Worm (Caenorhabditis elegans) whole organism, L4/young adult: ENCODE data around the gene ZK856.19.

Experiments
- W03F9.2 ChIP-seq: fragments of 150-350 bp; optimal IDR thresholded peaks from 2 replicates; lab custom pipeline; 2014; ENCODE audit warnings: missing biosample characterization, missing genetic modification characterization
- dao-5 ChIP-seq: sonication (generic microtip); optimal IDR thresholded peaks from 2 replicates; lab custom pipeline; 2016; ENCODE audit warnings: missing genotype, missing genetic modification characterization, moderate library complexity, missing compliant biosample characterization
- him-1 ChIP-seq: sonication (generic microtip); optimal IDR thresholded peaks from 2 replicates; lab custom pipeline; 2016; ENCODE audit warnings: missing genotype, missing genetic modification reagents, missing genetic modification characterization, missing compliant biosample characterization

The ZK856.19 gene

DNA sequence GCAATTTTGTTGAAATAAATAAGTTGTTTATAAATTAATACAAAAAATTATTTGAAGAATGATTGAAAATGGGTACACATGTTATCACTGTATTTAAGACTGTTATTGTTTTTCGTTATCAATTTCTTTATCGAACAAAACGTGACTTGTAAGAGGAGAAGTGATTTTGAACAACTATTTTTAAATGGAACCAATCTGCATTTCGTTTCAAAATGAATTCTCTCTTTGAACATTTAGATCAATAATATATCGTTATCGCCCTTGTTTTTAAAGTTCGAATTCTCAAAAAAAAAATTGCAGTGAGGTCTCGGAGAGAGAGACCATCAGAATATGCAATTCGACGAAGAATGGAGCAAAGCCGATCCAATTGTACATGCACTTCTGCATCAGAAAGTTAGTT, 25.5 kb downstream of the ZK856.19 start, which contains the start of gene cul-5:
Gene cul-5 (plus strand): TSS at position 301 of the 400 bp plus-strand sequence.
- TF ChIP-seq W03F9.2 (tag; lab: Kevin White, UChicago) (no peak), dao-5 (no peak), him-1 (tag; lab: Kevin White, UChicago) (no peak)

DNA sequence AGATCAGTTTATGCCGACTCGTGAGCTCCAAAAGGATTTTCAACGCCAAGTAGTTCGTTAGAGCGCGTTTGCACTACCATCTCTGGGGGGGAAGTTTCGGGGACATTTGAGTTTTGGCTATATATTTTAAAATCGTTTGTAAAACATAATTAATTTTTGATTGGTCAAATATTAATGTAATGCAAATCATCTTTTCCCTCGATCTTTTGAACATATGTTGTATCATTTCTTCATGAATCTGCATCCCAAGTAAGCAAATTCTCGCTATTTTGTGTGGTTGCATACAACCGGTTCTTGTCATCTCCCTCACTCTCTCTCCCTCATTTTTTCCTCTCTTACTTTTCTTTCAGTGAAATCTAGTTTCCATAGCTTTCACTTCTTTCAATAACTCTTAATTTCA, 26.5 kb downstream of the ZK856.19 start:
- no peak for TF ChIP-seq dao-5
- TF ChIP-seq him-1 (tag; lab: Kevin White, UChicago) = peak; percentile 40
- peak; percentile 55 for TF ChIP-seq W03F9.2 (tag; lab: Kevin White, UChicago)

ce11 chrV:10174632-10175075, 30.1 kb downstream of the ZK856.19 start:
- TF ChIP-seq him-1 (tag; lab: Kevin White, UChicago) (peak; percentile 95), W03F9.2 (tag; lab: Kevin White, UChicago) (no peak)

ce11 chrV:10173653-10174052, 31.1 kb downstream of the ZK856.19 start, which contains the start of gene egl-3:
TSS of gene egl-3 (minus strand) at chrV:10173753.
- TF ChIP-seq dao-5 (no peak), him-1 (tag; lab: Kevin White, UChicago) (no peak), W03F9.2 (tag; lab: Kevin White, UChicago) (no peak)

DNA sequence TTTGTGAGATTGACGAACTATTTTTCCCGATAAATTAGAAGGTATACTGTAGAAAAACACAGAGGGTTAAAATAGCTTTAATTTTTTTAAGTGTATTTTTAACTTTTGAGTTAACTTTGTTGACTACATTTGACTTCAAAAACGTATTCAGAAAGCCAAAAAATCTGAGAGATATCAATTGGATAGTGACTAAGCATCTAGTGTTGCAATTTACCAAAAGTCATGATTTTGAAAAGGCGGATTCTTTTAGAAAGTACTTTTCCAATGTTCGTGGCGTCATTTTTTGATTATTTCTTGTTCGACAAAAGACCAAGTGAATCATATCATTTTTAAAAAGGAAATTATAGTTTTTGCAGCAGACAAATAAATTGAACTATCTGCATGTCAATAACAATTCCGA, 35.8 kb downstream of the ZK856.19 start:
- no peak for TF ChIP-seq W03F9.2 (tag; lab: Kevin White, UChicago)
- no peak for TF ChIP-seq dao-5
- TF ChIP-seq him-1 (tag; lab: Kevin White, UChicago) = peak; percentile 93

DNA sequence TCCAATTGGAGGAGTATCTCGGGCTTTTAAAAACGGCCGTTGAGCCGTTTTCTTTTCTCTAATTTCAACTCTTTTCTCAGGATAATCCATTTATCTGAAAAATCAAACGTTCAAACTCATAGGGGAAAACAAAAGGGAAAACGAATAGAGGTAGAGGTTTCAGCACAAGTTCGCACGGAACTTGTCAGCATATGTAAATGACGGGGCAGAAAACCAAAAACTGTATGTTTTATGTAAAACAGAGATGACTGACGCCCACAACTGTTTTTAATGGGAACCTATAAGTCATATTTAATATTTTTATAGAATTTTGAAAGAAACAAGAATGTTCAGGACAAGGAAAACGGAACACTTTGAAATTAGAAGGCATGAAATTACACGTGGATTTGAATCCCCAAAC, 38.3 kb downstream of the ZK856.19 start, which contains the start of gene C51E3.6:
Gene C51E3.6 (minus strand): TSS at position 101 of the 400 bp plus-strand sequence.
- TF ChIP-seq W03F9.2 (tag; lab: Kevin White, UChicago) (no peak), dao-5 (no peak), him-1 (tag; lab: Kevin White, UChicago) (no peak)

ce11 chrV:10160954-10161353, 43.8 kb downstream of the ZK856.19 start, which contains the start of gene C51E3.10:
TSS of gene C51E3.10 (minus strand) at chrV:10161134.
- no peak for TF ChIP-seq W03F9.2 (tag; lab: Kevin White, UChicago)
- TF ChIP-seq dao-5 = no peak
- TF ChIP-seq him-1 (tag; lab: Kevin White, UChicago) = no peak

DNA sequence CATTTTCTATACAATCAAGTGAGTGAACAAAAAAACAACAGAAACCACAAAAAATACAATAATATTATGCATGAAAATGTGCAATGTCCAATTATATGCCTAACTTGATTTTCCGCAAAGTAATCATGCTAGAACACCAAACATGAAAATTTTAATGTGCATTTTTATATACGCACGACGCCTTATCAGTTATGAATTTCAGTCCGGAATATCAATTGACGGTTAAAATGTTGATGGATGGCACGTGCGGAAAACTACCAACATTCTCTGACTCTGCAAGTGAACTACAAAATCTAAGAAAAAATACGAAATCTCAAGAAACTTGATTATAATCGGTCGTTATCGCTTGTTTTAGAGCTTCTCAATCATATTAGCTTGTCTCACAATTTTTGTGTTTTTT, 44.7 kb downstream of the ZK856.19 start:
- TF ChIP-seq dao-5 = no peak
- no peak for TF ChIP-seq him-1 (tag; lab: Kevin White, UChicago)
- no peak for TF ChIP-seq W03F9.2 (tag; lab: Kevin White, UChicago)

DNA sequence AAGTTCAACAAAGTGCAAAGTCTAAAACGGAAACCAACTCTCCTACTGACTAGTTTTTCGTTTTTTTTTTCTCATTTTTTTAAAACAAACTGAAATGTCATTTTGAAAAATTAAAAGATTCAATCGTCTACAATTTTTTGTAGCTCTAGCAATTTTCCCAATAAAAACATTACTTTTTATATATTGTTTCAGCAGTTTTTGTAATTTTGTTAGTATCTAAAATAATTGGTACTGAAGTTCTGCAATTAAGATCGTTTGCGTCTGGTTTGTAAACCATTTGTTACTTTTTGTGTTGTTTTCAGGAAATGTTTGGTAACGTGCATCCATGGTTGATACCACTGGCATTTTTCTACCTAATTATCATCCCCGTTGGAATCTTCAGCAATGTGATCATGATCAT, 46.2 kb downstream of the ZK856.19 start, which contains the start of gene srsx-30:
Gene srsx-30 (plus strand): TSS at position 301 of the 400 bp plus-strand sequence.
- TF ChIP-seq him-1 (tag; lab: Kevin White, UChicago) (no peak), W03F9.2 (tag; lab: Kevin White, UChicago) (no peak), dao-5 (no peak)
